Fruit fly (Drosophila melanogaster) whole organism, embryonic: Measurements from ENCODE around the gene mwh.
A peak's percentile ranks its signal among the peaks of the same experiment; 100 is the strongest.

Source experiments
- ATbp ChIP-seq: fragments of 200-800 bp; sonication (Bioruptor generic); optimal IDR thresholded peaks from 2 replicates; lab custom pipeline; 2017; ENCODE audit warnings: missing biosample characterization, mild to moderate bottlenecking, missing genetic modification characterization, missing genetic modification reagents
- Atf-2 ChIP-seq: fragments of 200-800 bp; sonication (Bioruptor generic); optimal IDR thresholded peaks from 2 replicates; lab custom pipeline; 2016; ENCODE audit warnings: missing biosample characterization, missing genetic modification characterization
- CG10267 ChIP-seq: fragments of 200-800 bp; sonication (Bioruptor generic); optimal IDR thresholded peaks from 2 replicates; lab custom pipeline; 2018; ENCODE audit warnings: missing biosample characterization, mild to moderate bottlenecking, missing genetic modification characterization, moderate library complexity
- CG11247 ChIP-seq: fragments of 200-800 bp; sonication (Bioruptor generic); IDR thresholded peaks from 2 replicates; pipeline ENCODE4 v1.3.6; 2022; ENCODE audit warnings: missing biosample characterization, missing genetic modification characterization
- CG14710 ChIP-seq: fragments of 200-800 bp; sonication (Bioruptor generic); optimal IDR thresholded peaks from 3 replicates; lab custom pipeline; 2019; ENCODE audit warnings: missing biosample characterization, mild to moderate bottlenecking, missing genetic modification characterization, moderate library complexity
- CG17361 ChIP-seq: fragments of 200-800 bp; sonication (Bioruptor generic); IDR thresholded peaks from 3 replicates; pipeline ENCODE4 v1.3.6; 2022; ENCODE audit warnings: missing biosample characterization, missing genetic modification characterization
- CG17829 ChIP-seq: fragments of 200-800 bp; optimal IDR thresholded peaks from 2 replicates; lab custom pipeline; 2019; ENCODE audit warnings: missing biosample characterization, mild to moderate bottlenecking, missing genetic modification characterization, moderate library complexity
- CG2678 ChIP-seq: fragments of 200-800 bp; sonication (Bioruptor generic); optimal IDR thresholded peaks from 3 replicates; lab custom pipeline; 2019; ENCODE audit warnings: missing biosample characterization, mild to moderate bottlenecking, missing genetic modification characterization, moderate library complexity
- CG2712 ChIP-seq: fragments of 200-800 bp; optimal IDR thresholded peaks from 3 replicates; lab custom pipeline; 2019; ENCODE audit warnings: missing biosample characterization, mild to moderate bottlenecking, missing genetic modification characterization, moderate library complexity
- CG32532 ChIP-seq: fragments of 200-800 bp; sonication (Bioruptor generic); IDR thresholded peaks from 2 replicates; pipeline ENCODE4 v1.3.6; 2022; ENCODE audit warnings: missing biosample characterization, missing genetic modification characterization
- CG3726 ChIP-seq: fragments of 200-800 bp; sonication (Bioruptor generic); IDR thresholded peaks from 3 replicates; pipeline ENCODE4, ENCODE4 v1.3.6; 2022; ENCODE audit warnings: missing biosample characterization, missing genetic modification characterization
- CG6175 ChIP-seq: fragments of 200-800 bp; sonication (Bioruptor generic); IDR thresholded peaks from 3 replicates; pipeline ENCODE4 v1.3.6; 2022; ENCODE audit warnings: missing biosample characterization, missing genetic modification characterization
- CG6689 ChIP-seq: fragments of 200-800 bp; sonication (Bioruptor generic); IDR thresholded peaks from 2 replicates; pipeline ENCODE4 v1.3.6; 2022; ENCODE audit warnings: missing biosample characterization, missing genetic modification characterization
- CG7786 ChIP-seq: fragments of 200-800 bp; sonication (Bioruptor generic); optimal IDR thresholded peaks from 2 replicates; lab custom pipeline; 2016; ENCODE audit warnings: missing biosample characterization, missing genetic modification characterization
- CG8290 ChIP-seq, 3 experiments: fragments of 200-800 bp; sonication (Bioruptor generic); optimal IDR thresholded peaks; 2 replicates each; lab custom pipeline; 2016 to 2019; ENCODE audit warnings: missing biosample characterization in 3 of 3, missing genetic modification characterization in 3 of 3, mild to moderate bottlenecking in 2 of 3, moderate library complexity in 1 of 3
- CG8478 ChIP-seq: fragments of >200 bp; optimal IDR thresholded peaks from 2 replicates; lab custom pipeline; 2018
- CoRest ChIP-seq: fragments of 200-800 bp; sonication (Bioruptor generic); optimal IDR thresholded peaks from 3 replicates; lab custom pipeline; 2018; ENCODE audit warnings: missing biosample characterization, mild to moderate bottlenecking, missing genetic modification characterization, moderate library complexity
- D19A ChIP-seq: fragments of 200-800 bp; optimal IDR thresholded peaks from 3 replicates; lab custom pipeline; 2019; ENCODE audit warnings: missing biosample characterization, mild to moderate bottlenecking, missing genetic modification characterization, moderate library complexity
- Dfd ChIP-seq, 2 experiments: fragments of >200 bp; optimal IDR thresholded peaks; 2 replicates each; lab custom pipeline; 2017; ENCODE audit warnings: missing biosample characterization in 2 of 2, missing genetic modification characterization in 2 of 2
- Doc3 ChIP-seq: fragments of 200-800 bp; sonication (Bioruptor generic); IDR thresholded peaks from 3 replicates; pipeline ENCODE4 v1.3.6; 2022; ENCODE audit warnings: missing biosample characterization, missing genetic modification characterization; ENCODE audit not compliant: partially characterized antibody
- Ets97D ChIP-seq: fragments of 200-800 bp; sonication (Bioruptor generic); optimal IDR thresholded peaks from 3 replicates; lab custom pipeline; 2016; ENCODE audit warnings: missing biosample characterization, missing genetic modification characterization
- Hr51 ChIP-seq, 2 experiments: fragments of 200-800 bp; sonication (Bioruptor generic); optimal IDR thresholded peaks; 2 replicates in 1 of 2; 3 replicates in 1 of 2; lab custom pipeline; 2016 to 2018; ENCODE audit warnings: missing biosample characterization in 2 of 2, missing genetic modification characterization in 2 of 2, mild to moderate bottlenecking in 1 of 2, moderate library complexity in 1 of 2
- Hsf ChIP-seq: fragments of 200-800 bp; sonication (Bioruptor generic); optimal IDR thresholded peaks from 3 replicates; lab custom pipeline; 2016; ENCODE audit warnings: missing biosample characterization, missing genetic modification characterization
- Lpt ChIP-seq: fragments of >200 bp; optimal IDR thresholded peaks from 2 replicates; lab custom pipeline; 2018; ENCODE audit warnings: missing biosample characterization, missing genetic modification characterization
- Mes4 ChIP-seq: fragments of 200-800 bp; sonication (Bioruptor generic); optimal IDR thresholded peaks from 2 replicates; lab custom pipeline; 2016; ENCODE audit warnings: missing biosample characterization, missing genetic modification characterization
- Oli ChIP-seq: fragments of 200-800 bp; sonication (Bioruptor generic); optimal IDR thresholded peaks from 2 replicates; lab custom pipeline; 2018; ENCODE audit warnings: missing biosample characterization, mild to moderate bottlenecking, missing genetic modification characterization, moderate library complexity
- PHDP ChIP-seq: fragments of 200-800 bp; sonication (Bioruptor generic); optimal IDR thresholded peaks from 3 replicates; lab custom pipeline; 2018; ENCODE audit warnings: missing biosample characterization, mild to moderate bottlenecking, missing genetic modification characterization, moderate library complexity
- Scr ChIP-seq: fragments of 200-800 bp; sonication (Bioruptor generic); IDR thresholded peaks from 2 replicates; pipeline ENCODE4 v1.3.6; 2022; ENCODE audit warnings: missing biosample characterization, missing genetic modification characterization; ENCODE audit not compliant: partially characterized antibody
- Stat92E ChIP-seq, 3 experiments: fragments of >200 bp in 2 of 3; fragments of 200-800 bp in 1 of 3; sonication (Bioruptor generic) in 1 of 3; optimal IDR thresholded peaks; 2 replicates each; lab custom pipeline; 2017 to 2019; ENCODE audit warnings: missing biosample characterization in 3 of 3, missing genetic modification characterization in 3 of 3, mild to moderate bottlenecking in 1 of 3, moderate library complexity in 1 of 3
- Vsx1 ChIP-seq: fragments of 200-800 bp; sonication (Bioruptor generic); optimal IDR thresholded peaks from 2 replicates; lab custom pipeline; 2017; ENCODE audit warnings: missing biosample characterization, mild to moderate bottlenecking, missing genetic modification characterization, missing genetic modification reagents
- chif ChIP-seq, 2 experiments: fragments of 200-800 bp; sonication (Bioruptor generic); optimal IDR thresholded peaks; 3 replicates each; lab custom pipeline; 2016; ENCODE audit warnings: missing biosample characterization in 2 of 2, missing genetic modification characterization in 2 of 2
- chm ChIP-seq: fragments of 200-800 bp; sonication (Bioruptor generic); IDR thresholded peaks from 2 replicates; pipeline ENCODE4 v1.3.6; 2022; ENCODE audit warnings: missing biosample characterization, missing genetic modification characterization
- chn ChIP-seq: fragments of 200-800 bp; sonication (Bioruptor generic); optimal IDR thresholded peaks from 2 replicates; lab custom pipeline; 2016; ENCODE audit warnings: missing biosample characterization, missing genetic modification characterization
- crp ChIP-seq, 2 experiments: fragments of 200-800 bp; sonication (Bioruptor generic); optimal IDR thresholded peaks; 2 replicates in 1 of 2; 3 replicates in 1 of 2; lab custom pipeline; 2017; ENCODE audit warnings: missing biosample characterization in 2 of 2, missing genetic modification characterization in 2 of 2, mild to moderate bottlenecking in 1 of 2, moderate library complexity in 1 of 2
- dmrt99B ChIP-seq: fragments of 200-800 bp; sonication (Bioruptor generic); optimal IDR thresholded peaks from 2 replicates; lab custom pipeline; 2018; ENCODE audit warnings: missing biosample characterization, mild to moderate bottlenecking, missing genetic modification characterization, moderate library complexity
- esg ChIP-seq: fragments of 200-800 bp; sonication (Bioruptor generic); conservative IDR thresholded peaks from 2 replicates; pipeline ENCODE4 v1.3.6; 2022; ENCODE audit warnings: missing biosample characterization, missing genetic modification characterization
- exex ChIP-seq: fragments of 200-800 bp; sonication (Bioruptor generic); optimal IDR thresholded peaks from 4 replicates; lab custom pipeline; 2018; ENCODE audit warnings: missing biosample characterization, mild to moderate bottlenecking, missing genetic modification characterization, moderate library complexity
- gem ChIP-seq: fragments of 200-800 bp; sonication (Bioruptor generic); optimal IDR thresholded peaks from 2 replicates; lab custom pipeline; 2019; ENCODE audit warnings: missing biosample characterization, mild to moderate bottlenecking, missing genetic modification characterization, moderate library complexity
- grn ChIP-seq: fragments of 200-800 bp; sonication (Bioruptor generic); optimal IDR thresholded peaks from 3 replicates; lab custom pipeline; 2017; ENCODE audit warnings: missing biosample characterization, missing genetic modification characterization
- hkb ChIP-seq, 2 experiments: fragments of 200-800 bp in 1 of 2; fragments of >200 bp in 1 of 2; sonication (Bioruptor generic) in 1 of 2; IDR thresholded peaks in 1 of 2; optimal IDR thresholded peaks in 1 of 2; 2 replicates each; pipeline versions ENCODE4 v1.3.6 to Lab custom; 2017 to 2022; ENCODE audit warnings: missing biosample characterization in 1 of 2, missing genetic modification characterization in 1 of 2
- phol ChIP-seq: fragments of 200-800 bp; sonication (Bioruptor generic); optimal IDR thresholded peaks from 3 replicates; lab custom pipeline; 2018; ENCODE audit warnings: missing biosample characterization, mild to moderate bottlenecking, missing genetic modification characterization, moderate library complexity
- ranshi ChIP-seq: fragments of 200-800 bp; sonication (Bioruptor generic); IDR thresholded peaks from 2 replicates; pipeline ENCODE4 v1.3.6; 2022; ENCODE audit warnings: missing biosample characterization, missing genetic modification characterization
- repo ChIP-seq: fragments of 200-800 bp; sonication (Bioruptor generic); optimal IDR thresholded peaks from 2 replicates; lab custom pipeline; 2016; ENCODE audit warnings: missing biosample characterization, missing genetic modification characterization
- row ChIP-seq: fragments of 200-800 bp; sonication (Bioruptor generic); IDR thresholded peaks from 3 replicates; pipeline ENCODE4 v1.3.6; 2022; ENCODE audit warnings: missing biosample characterization, missing genetic modification characterization
- seq ChIP-seq: fragments of 200-800 bp; sonication (Bioruptor generic); IDR thresholded peaks from 2 replicates; pipeline ENCODE4 v1.3.6; 2022; ENCODE audit warnings: missing biosample characterization, missing genetic modification characterization
- sr ChIP-seq: fragments of 200-800 bp; sonication (Bioruptor generic); IDR thresholded peaks from 3 replicates; pipeline ENCODE4 v1.3.6; 2022; ENCODE audit warnings: missing biosample characterization, missing genetic modification characterization
- tll ChIP-seq, 2 experiments: fragments of 200-800 bp in 1 of 2; fragments of >200 bp in 1 of 2; sonication (Bioruptor generic) in 1 of 2; optimal IDR thresholded peaks; 2 replicates each; lab custom pipeline; 2017 to 2019; ENCODE audit warnings: missing biosample characterization in 2 of 2, missing genetic modification characterization in 2 of 2, mild to moderate bottlenecking in 1 of 2, moderate library complexity in 1 of 2
- tup ChIP-seq: fragments of 200-800 bp; sonication (Bioruptor generic); optimal IDR thresholded peaks from 2 replicates; lab custom pipeline; 2016; ENCODE audit warnings: missing biosample characterization, mild to moderate bottlenecking, missing genetic modification characterization, moderate library complexity
- yki ChIP-seq: fragments of >200 bp; optimal IDR thresholded peaks from 3 replicates; lab custom pipeline; 2018
- zfh1 ChIP-seq: fragments of 200-800 bp; sonication (Bioruptor generic); IDR thresholded peaks from 3 replicates; pipeline ENCODE4 v1.3.6; 2022; ENCODE audit warnings: missing biosample characterization, missing genetic modification characterization

mwh gene

dm6 chr3L:1216460-1216859 lies 15.9 kb downstream of the mwh start (continued):
- TF ChIP-seq yki (lab: Kevin White, UChicago) (no peak), CG8478 (lab: Kevin White, UChicago) (no peak), Mes4 (GFP tag; lab: Kevin White, UChicago) (no peak), CG2678 (peak; percentile 60), tll (GFP tag; optimal IDR thresholded peaks at IDR 0.05; lab: Kevin White, UChicago) (no peak), CG17829 (tag; lab: Kevin White, UChicago) (peak; percentile 48), ranshi (GFP tag; lab: Robert Waterston, UW) (peak; percentile 55; the same call in 1 of the 2 replicates), crp (GFP tag; optimal IDR thresholded peaks at IDR 0.05; lab: Kevin White, UChicago) (no peak), gem (tag; lab: Kevin White, UChicago) (peak; percentile 65), row (GFP tag; lab: Robert Waterston, UW) (peak; percentile 50; the same call in 2 of the 3 replicates), ATbp (GFP tag; lab: Kevin White, UChicago) (peak; percentile 50), CG11247 (GFP tag; lab: Robert Waterston, UW) (peak; percentile 37; the same call in 1 of the 2 replicates), Oli (tag; lab: Kevin White, UChicago) (peak; percentile 49), phol (peak; percentile 66), Atf-2 (GFP tag; lab: Kevin White, UChicago) (no peak), Ets97D (GFP tag; lab: Kevin White, UChicago) (no peak), Hr51 (GFP tag; optimal IDR thresholded peaks at IDR 0.05; lab: Kevin White, UChicago) (peak in 1 of 2 experiments; percentile 46), CG8290 (GFP tag; optimal IDR thresholded peaks at IDR 0.05; lab: Kevin White, UChicago) (no peak), CG8290 (tag; optimal IDR thresholded peaks at IDR 0.05; lab: Kevin White, UChicago) (peak in 1 of 2 experiments; percentile 45), CG6175 (GFP tag; lab: Robert Waterston, UW) (no peak), esg (GFP tag; lab: Robert Waterston, UW) (peak; percentile 29), CG2712 (tag; lab: Kevin White, UChicago) (peak; percentile 64), CG3726 (GFP tag; lab: Robert Waterston, UW) (no peak), Doc3 (GFP tag; lab: Robert Waterston, UW) (no peak), zfh1 (GFP tag; lab: Robert Waterston, UW) (no peak), sr (GFP tag; lab: Robert Waterston, UW) (no peak), CG32532 (GFP tag; lab: Robert Waterston, UW) (0 out of 2 replicates have a peak, but pooled peaks have one; percentile 17), dmrt99B (tag; lab: Kevin White, UChicago) (peak; percentile 66), CG17361 (GFP tag; lab: Robert Waterston, UW) (peak; percentile 43; the same call in 2 of the 3 replicates), CG14710 (tag; lab: Kevin White, UChicago) (peak; percentile 57), hkb (optimal IDR thresholded peaks at IDR 0.05; lab: Kevin White, UChicago) (no peak), hkb (GFP tag; IDR thresholded peaks at IDR 0.05; lab: Robert Waterston, UW) (peak; percentile 73; the same call in 1 of the 2 replicates), repo (peak; percentile 1), chm (GFP tag; lab: Robert Waterston, UW) (peak; percentile 68; the same call in 1 of the 2 replicates), chn (GFP tag; lab: Kevin White, UChicago) (peak; percentile 15), PHDP (tag; lab: Kevin White, UChicago) (peak; percentile 35), Dfd (GFP tag; optimal IDR thresholded peaks at IDR 0.05; lab: Kevin White, UChicago) (no peak), CG10267 (tag; lab: Kevin White, UChicago) (peak; percentile 14), seq (GFP tag; lab: Robert Waterston, UW) (no peak), CG6689 (peak; percentile 59; the same call in 1 of the 2 replicates)

DNA sequence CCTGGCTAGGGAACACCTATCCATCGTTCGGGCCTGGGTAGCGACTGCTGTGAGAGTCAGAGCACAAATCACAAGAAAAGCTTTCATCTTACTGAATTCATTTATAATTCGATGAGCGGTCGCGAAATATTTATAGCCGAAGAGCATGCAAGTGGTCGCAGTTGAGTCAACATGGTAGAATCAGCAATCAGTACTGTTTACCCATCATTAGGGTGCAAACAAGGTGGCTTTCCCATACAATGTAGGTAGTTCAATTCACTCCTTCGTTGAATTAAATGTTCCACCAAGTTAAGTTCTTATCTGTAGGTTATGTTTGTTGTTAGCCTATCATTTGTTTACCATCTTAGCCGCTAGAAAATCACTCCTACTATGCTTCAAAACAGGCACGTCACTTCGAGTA lies 18.0 kb downstream of the mwh start, which contains the start of gene LysP:
Gene LysP (minus strand): TSS at position 101 of the 400 bp plus-strand sequence.
- no peak for TF ChIP-seq Vsx1 (GFP tag; lab: Kevin White, UChicago)
- TF ChIP-seq Hsf, result no peak
- TF ChIP-seq Scr (GFP tag; lab: Robert Waterston, UW), result no peak
- TF ChIP-seq chif (GFP tag; optimal IDR thresholded peaks at IDR 0.05; lab: Kevin White, UChicago), result no peak
- peak; percentile 43 for TF ChIP-seq grn (GFP tag; lab: Kevin White, UChicago)
- TF ChIP-seq CoRest (tag; lab: Kevin White, UChicago), result no peak
- no peak for TF ChIP-seq Stat92E (GFP tag; optimal IDR thresholded peaks at IDR 0.05; lab: Kevin White, UChicago)
- no peak for TF ChIP-seq D19A (tag; lab: Kevin White, UChicago)
- TF ChIP-seq tup, result no peak
- TF ChIP-seq gem (tag; lab: Kevin White, UChicago), result no peak
- TF ChIP-seq Lpt, result no peak
- TF ChIP-seq exex (tag; lab: Kevin White, UChicago), result peak; percentile 15
- no peak for TF ChIP-seq CG7786 (GFP tag; lab: Kevin White, UChicago)
